Fruit fly (Drosophila melanogaster): ENCODE data around the gene Ndf.
A peak's percentile ranks its signal among the peaks of the same experiment; 100 is the strongest.

The Ndf gene

dm6 chr2L:9966983-9967737, 36.5 kb upstream of the Ndf start, which contains the start of the genes Dref and RpL13 (continued):
- peak; percentile 89 for TF ChIP-seq CG33557 (GFP tag; optimal IDR thresholded peaks at IDR 0.05)
- TF ChIP-seq ewg (GFP tag; optimal IDR thresholded peaks at IDR 0.05): peak; percentile 75
- TF ChIP-seq Neu2 (GFP tag; optimal IDR thresholded peaks at IDR 0.05; ENCODE audit: borderline replicate concordance): peak; percentile 52
- TF ChIP-seq hb (GFP tag; IDR thresholded peaks at IDR 0.05; ENCODE audit: partially characterized antibody): peak; percentile 76; the same call in 2 of the 3 replicates
- peak; percentile 75 for TF ChIP-seq D19B (GFP tag; optimal IDR thresholded peaks at IDR 0.05)
- peak; percentile 87 for TF ChIP-seq Mad (GFP tag; optimal IDR thresholded peaks at IDR 0.05)
- TF ChIP-seq Dp (GFP tag; optimal IDR thresholded peaks at IDR 0.05): peak; percentile 73
- peak; percentile 87 for TF ChIP-seq lilli (GFP tag; optimal IDR thresholded peaks at IDR 0.05)
- peak; percentile 85 for TF ChIP-seq pfk (GFP tag; optimal IDR thresholded peaks at IDR 0.05)
- peak; percentile 70 for TF ChIP-seq Rx (GFP tag; IDR thresholded peaks at IDR 0.05)
- peak; percentile 71 for TF ChIP-seq Oaz (GFP tag; IDR thresholded peaks at IDR 0.05)
- peak; percentile 90 for TF ChIP-seq slp2 (GFP tag; optimal IDR thresholded peaks at IDR 0.05)
- TF ChIP-seq Ptx1 (GFP tag; IDR thresholded peaks at IDR 0.05): peak; percentile 69
- TF ChIP-seq CG14667 (GFP tag; IDR thresholded peaks at IDR 0.05): peak; percentile 16; the same call in 1 of the 2 replicates
- TF ChIP-seq CG7839 (tag; optimal IDR thresholded peaks at IDR 0.05): peak; percentile 82
- TF ChIP-seq dpn (GFP tag; optimal IDR thresholded peaks at IDR 0.05): peak; percentile 64 to 88
- TF ChIP-seq ken (GFP tag; IDR thresholded peaks at IDR 0.05): peak; percentile 75; the same call in 2 of the 3 replicates
- TF ChIP-seq Six4 (GFP tag; optimal IDR thresholded peaks at IDR 0.05): peak; percentile 62
- peak; percentile 83 for TF ChIP-seq Sin3A (optimal IDR thresholded peaks at IDR 0.05)
- TF ChIP-seq Abd-B (GFP tag; optimal IDR thresholded peaks at IDR 0.05): peak; percentile 74
- peak; percentile 93 for TF ChIP-seq CG1233 (GFP tag; optimal IDR thresholded peaks at IDR 0.05)
- TF ChIP-seq CG14441 (GFP tag; IDR thresholded peaks at IDR 0.05): peak; percentile 43
- peak; percentile 99 for TF ChIP-seq CG34376 (GFP tag; optimal IDR thresholded peaks at IDR 0.05)
- peak; percentile 41; the same call in 1 of the 2 replicates for TF ChIP-seq klu (GFP tag; IDR thresholded peaks at IDR 0.05)
- peak; percentile 85 for TF ChIP-seq CG18011 (GFP tag; optimal IDR thresholded peaks at IDR 0.05)
- peak; percentile 81 for TF ChIP-seq cwo (GFP tag; optimal IDR thresholded peaks at IDR 0.05)
- TF ChIP-seq pb (GFP tag; optimal IDR thresholded peaks at IDR 0.05): peak; percentile 91
- peak; percentile 77 for TF ChIP-seq CG3995 (GFP tag; optimal IDR thresholded peaks at IDR 0.05)
- peak; percentile 67 for TF ChIP-seq E2f1 (GFP tag; IDR thresholded peaks at IDR 0.05)
- 0 out of 2 replicates have a peak, but pooled peaks have one; percentile 32 for TF ChIP-seq bowl (GFP tag; IDR thresholded peaks at IDR 0.05)
- peak; percentile 84 for TF ChIP-seq mam (GFP tag; optimal IDR thresholded peaks at IDR 0.05)
- TF ChIP-seq peb (GFP tag; IDR thresholded peaks at IDR 0.05): peak; percentile 50; the same call in 1 of the 2 replicates
- TF ChIP-seq pita (GFP tag; optimal IDR thresholded peaks at IDR 0.05): no peak
- peak; percentile 74 for TF ChIP-seq ERR (GFP tag; optimal IDR thresholded peaks at IDR 0.05)
- peak; percentile 70 for TF ChIP-seq CG3163 (GFP tag; optimal IDR thresholded peaks at IDR 0.05)
- TF ChIP-seq CG12104 (GFP tag; optimal IDR thresholded peaks at IDR 0.05): peak; percentile 78
- TF ChIP-seq CG9876 (GFP tag; optimal IDR thresholded peaks at IDR 0.05): peak; percentile 71
- peak; percentile 73; the same call in 2 of the 3 replicates for TF ChIP-seq dysf (GFP tag; IDR thresholded peaks at IDR 0.05)
- TF ChIP-seq CG18764 (GFP tag; optimal IDR thresholded peaks at IDR 0.05): peak; percentile 68
- TF ChIP-seq Adf1 (GFP tag; IDR thresholded peaks at IDR 0.05): peak; percentile 50
- TF ChIP-seq dan (GFP tag; IDR thresholded peaks at IDR 0.05): no peak
- peak; percentile 88 for TF ChIP-seq Dll (GFP tag; IDR thresholded peaks at IDR 0.05; ENCODE audit: partially characterized antibody)
- TF ChIP-seq Hey (tag; optimal IDR thresholded peaks at IDR 0.05): peak; percentile 90
- TF ChIP-seq en (GFP tag; optimal IDR thresholded peaks at IDR 0.05): peak; percentile 86
- TF ChIP-seq ham (GFP tag; IDR thresholded peaks at IDR 0.05): 0 out of 2 replicates have a peak, but pooled peaks have one; percentile 5
- TF ChIP-seq toy (GFP tag; IDR thresholded peaks at IDR 0.05): peak; percentile 60; the same call in 1 of the 2 replicates
- peak; percentile 75 for TF ChIP-seq exex (tag; optimal IDR thresholded peaks at IDR 0.05)
- peak; percentile 68 for TF ChIP-seq al (GFP tag; IDR thresholded peaks at IDR 0.05)
- TF ChIP-seq ems (GFP tag; optimal IDR thresholded peaks at IDR 0.05): peak; percentile 79
